Worm (Caenorhabditis elegans): ENCODE data around the gene srsx-15.

The srsx-15 gene

ce11 chrIV:5666115-5667028 lies 42.8 kb upstream of the srsx-15 start (continued):
- no peak for TF ChIP-seq Y53F4B.3 (GFP tag; IDR thresholded peaks at IDR 0.05)
- TF ChIP-seq B0035.1 (tag; optimal IDR thresholded peaks at IDR 0.05) = no peak
- no peak for TF ChIP-seq lir-1 (GFP tag; conservative IDR thresholded peaks at IDR 0.05)
- TF ChIP-seq Y56A3A.18 (GFP tag; IDR thresholded peaks at IDR 0.05) = no peak
- TF ChIP-seq aptf-3 (GFP tag; IDR thresholded peaks at IDR 0.05) = no peak
- no peak for TF ChIP-seq zfh-2 (GFP tag; conservative IDR thresholded peaks at IDR 0.05)
- TF ChIP-seq athp-1 (tag; optimal IDR thresholded peaks at IDR 0.05) = no peak
- TF ChIP-seq hrde-1 (tag; optimal IDR thresholded peaks at IDR 0.05; ENCODE audit: borderline replicate concordance) = no peak
- TF ChIP-seq C06A6.2 (GFP tag; conservative IDR thresholded peaks at IDR 0.05) = no peak
- TF ChIP-seq dpl-1 (GFP tag; optimal IDR thresholded peaks at IDR 0.05) = peak; percentile 73
- TF ChIP-seq ztf-26 (tag; optimal IDR thresholded peaks at IDR 0.05) = no peak
- TF ChIP-seq B0019.2 (GFP tag; conservative IDR thresholded peaks at IDR 0.05) = no peak
- TF ChIP-seq akir-1 (GFP tag; optimal IDR thresholded peaks at IDR 0.05) = no peak
- TF ChIP-seq ceh-27 (GFP tag; optimal IDR thresholded peaks at IDR 0.05) = peak; percentile 37
- TF ChIP-seq nhr-179 (tag; optimal IDR thresholded peaks at IDR 0.05) = no peak
- no peak for TF ChIP-seq bed-2 (GFP tag; IDR thresholded peaks at IDR 0.05)
- no peak for TF ChIP-seq ekl-4 (GFP tag; IDR thresholded peaks at IDR 0.05)
- no peak for TF ChIP-seq nfya-2 (GFP tag; IDR thresholded peaks at IDR 0.05)
- TF ChIP-seq egrh-3 (GFP tag; IDR thresholded peaks at IDR 0.05) = no peak
- no peak for TF ChIP-seq Y67H2A.10 (GFP tag; conservative IDR thresholded peaks at IDR 0.05)
- no peak for TF ChIP-seq unc-130 (GFP tag; optimal IDR thresholded peaks at IDR 0.05)
- no peak for TF ChIP-seq bed-1 (GFP tag; IDR thresholded peaks at IDR 0.05)
- TF ChIP-seq die-1 (tag; optimal IDR thresholded peaks at IDR 0.05) = no peak
- TF ChIP-seq nhr-90 (tag; optimal IDR thresholded peaks at IDR 0.05) = no peak
- TF ChIP-seq atf-7 (tag; optimal IDR thresholded peaks at IDR 0.05) = no peak
- no peak for TF ChIP-seq hlh-12 (tag; optimal IDR thresholded peaks at IDR 0.05)
- TF ChIP-seq him-1 (tag; optimal IDR thresholded peaks at IDR 0.05) = no peak
- TF ChIP-seq C17E4.6 (GFP tag; IDR thresholded peaks at IDR 0.05) = no peak
- TF ChIP-seq ztf-25 (GFP tag; IDR thresholded peaks at IDR 0.05) = no peak
- no peak for TF ChIP-seq ztf-28 (GFP tag; IDR thresholded peaks at IDR 0.05)
- no peak for TF ChIP-seq sea-2 (GFP tag; IDR thresholded peaks at IDR 0.05)
- peak; percentile 5; the same call in 1 of the 2 replicates for TF ChIP-seq hsf-1 (GFP tag; IDR thresholded peaks at IDR 0.05)
- no peak for TF ChIP-seq cebp-2 (GFP tag; IDR thresholded peaks at IDR 0.05)
- peak; percentile 87 for TF ChIP-seq lsl-1 (GFP tag; optimal IDR thresholded peaks at IDR 0.05)
- TF ChIP-seq rcor-1 (GFP tag; IDR thresholded peaks at IDR 0.05) = no peak
- no peak for TF ChIP-seq ztf-18 (tag; optimal IDR thresholded peaks at IDR 0.05)
- no peak for TF ChIP-seq ZK185.1 (tag; optimal IDR thresholded peaks at IDR 0.05; ENCODE audit: poor library complexity, severe bottlenecking)
- no peak for TF ChIP-seq let-526 (GFP tag; IDR thresholded peaks at IDR 0.05)
- no peak for TF ChIP-seq attf-5 (GFP tag; optimal IDR thresholded peaks at IDR 0.05)
- no peak for TF ChIP-seq lin-26 (GFP tag; IDR thresholded peaks at IDR 0.05)
- TF ChIP-seq fkh-3 (tag; optimal IDR thresholded peaks at IDR 0.05) = no peak
- TF ChIP-seq F33H1.4 (GFP tag; IDR thresholded peaks at IDR 0.05) = peak; percentile 34; the same call in 1 of the 2 replicates
- TF ChIP-seq F57C9.4 (tag; optimal IDR thresholded peaks at IDR 0.05) = no peak
- 0 out of 2 replicates have a peak, but pooled peaks have one; percentile 20 for TF ChIP-seq pbrm-1 (GFP tag; IDR thresholded peaks at IDR 0.05)
- TF ChIP-seq ztf-3 (GFP tag; optimal IDR thresholded peaks at IDR 0.05) = no peak
- no peak for TF ChIP-seq nhr-27 (tag; optimal IDR thresholded peaks at IDR 0.05)
- no peak for TF ChIP-seq aptf-2 (GFP tag; conservative IDR thresholded peaks at IDR 0.05)
- no peak for TF ChIP-seq madf-3 (GFP tag; IDR thresholded peaks at IDR 0.05)

Data from whole organism, young adult.